Fruit fly (Drosophila melanogaster) whole organism, embryonic: ENCODE results near the gene CG31174.

Experiments used
- B-H1 ChIP-seq: fragments of 200-800 bp; sonication (Bioruptor generic); IDR thresholded peaks from 3 replicates; pipeline ENCODE4 v1.3.6; 2022; ENCODE audit warnings: missing biosample characterization, missing genetic modification characterization
- Blimp-1 ChIP-seq: fragments of 200-800 bp; sonication (Bioruptor generic); optimal IDR thresholded peaks from 3 replicates; lab custom pipeline; 2018; ENCODE audit warnings: missing biosample characterization, missing genetic modification characterization, mild to moderate bottlenecking, moderate library complexity, missing genetic modification reagents
- CG1024 ChIP-seq: fragments of 200-800 bp; sonication (Bioruptor generic); IDR thresholded peaks from 2 replicates; pipeline ENCODE4 v1.3.6; 2022; ENCODE audit warnings: missing biosample characterization, missing genetic modification characterization
- CG11696 ChIP-seq: fragments of 200-800 bp; sonication (Bioruptor generic); IDR thresholded peaks from 2 replicates; pipeline ENCODE4 v1.3.6; 2022; ENCODE audit warnings: missing biosample characterization, missing genetic modification characterization
- CG14710 ChIP-seq: fragments of 200-800 bp; sonication (Bioruptor generic); optimal IDR thresholded peaks from 3 replicates; lab custom pipeline; 2019; ENCODE audit warnings: missing biosample characterization, mild to moderate bottlenecking, missing genetic modification characterization, moderate library complexity
- CG1529 ChIP-seq: fragments of 200-800 bp; sonication (Bioruptor generic); optimal IDR thresholded peaks from 3 replicates; lab custom pipeline; 2018; ENCODE audit warnings: missing biosample characterization, missing genetic modification characterization
- CG15514 ChIP-seq: fragments of 200-800 bp; sonication (Bioruptor generic); optimal IDR thresholded peaks from 3 replicates; lab custom pipeline; 2017; ENCODE audit warnings: missing biosample characterization, missing genetic modification characterization, mild to moderate bottlenecking, moderate library complexity, missing genetic modification reagents
- CG1647 ChIP-seq: fragments of 200-800 bp; sonication (Bioruptor generic); optimal IDR thresholded peaks from 3 replicates; lab custom pipeline; 2016; ENCODE audit warnings: missing biosample characterization, missing genetic modification characterization
- CG18619 ChIP-seq: fragments of 200-800 bp; sonication (Bioruptor generic); optimal IDR thresholded peaks from 3 replicates; lab custom pipeline; 2017; ENCODE audit warnings: missing biosample characterization, mild to moderate bottlenecking, missing genetic modification characterization
- CG2116 ChIP-seq: fragments of 200-800 bp; sonication (Bioruptor generic); optimal IDR thresholded peaks from 3 replicates; lab custom pipeline; 2018; ENCODE audit warnings: missing biosample characterization, mild to moderate bottlenecking, missing genetic modification characterization
- CG2129 ChIP-seq: fragments of 200-800 bp; sonication (Bioruptor generic); IDR thresholded peaks from 2 replicates; pipeline ENCODE4 v1.3.6; 2022; ENCODE audit warnings: missing biosample characterization, missing genetic modification characterization; ENCODE audit not compliant: partially characterized antibody
- CG2678 ChIP-seq: fragments of 200-800 bp; sonication (Bioruptor generic); optimal IDR thresholded peaks from 3 replicates; lab custom pipeline; 2019; ENCODE audit warnings: missing biosample characterization, mild to moderate bottlenecking, missing genetic modification characterization, moderate library complexity
- CG2889 ChIP-seq: fragments of 200-800 bp; sonication (Bioruptor generic); IDR thresholded peaks from 3 replicates; pipeline ENCODE4 v1.3.6; 2022; ENCODE audit warnings: missing biosample characterization, missing genetic modification characterization
- CG3163 ChIP-seq: fragments of 200-800 bp; sonication (Bioruptor generic); optimal IDR thresholded peaks from 3 replicates; lab custom pipeline; 2016; ENCODE audit warnings: missing biosample characterization, missing genetic modification characterization
- CG32767 ChIP-seq: fragments of 200-800 bp; sonication (Bioruptor generic); IDR thresholded peaks from 2 replicates; pipeline ENCODE4 v1.3.6; 2022; ENCODE audit warnings: missing biosample characterization, missing genetic modification characterization
- CG33213 ChIP-seq: fragments of 200-800 bp; sonication (Bioruptor generic); optimal IDR thresholded peaks from 3 replicates; lab custom pipeline; 2016; ENCODE audit warnings: missing biosample characterization, missing genetic modification characterization
- CG3726 ChIP-seq: fragments of 200-800 bp; sonication (Bioruptor generic); IDR thresholded peaks from 3 replicates; pipeline ENCODE4, ENCODE4 v1.3.6; 2022; ENCODE audit warnings: missing biosample characterization, missing genetic modification characterization
- CG3847 ChIP-seq: fragments of 200-800 bp; sonication (Bioruptor generic); IDR thresholded peaks from 2 replicates; pipeline ENCODE4 v1.3.6; 2022; ENCODE audit warnings: missing biosample characterization, missing genetic modification characterization
- CG42726 ChIP-seq: fragments of 200-800 bp; sonication (Bioruptor generic); IDR thresholded peaks from 2 replicates; pipeline ENCODE4 v1.3.6; 2022; ENCODE audit warnings: missing biosample characterization, missing genetic modification characterization; ENCODE audit not compliant: partially characterized antibody
- CG4404 ChIP-seq: fragments of 200-800 bp; sonication (Bioruptor generic); IDR thresholded peaks from 2 replicates; pipeline ENCODE4 v1.3.6; 2022; ENCODE audit warnings: missing biosample characterization, missing genetic modification characterization
- CG7271 ChIP-seq: fragments of 200-800 bp; sonication (Bioruptor generic); optimal IDR thresholded peaks from 2 replicates; lab custom pipeline; 2018; ENCODE audit warnings: missing biosample characterization, mild to moderate bottlenecking, missing genetic modification characterization, moderate library complexity
- CG7357 ChIP-seq: fragments of 200-800 bp; sonication (Bioruptor generic); IDR thresholded peaks from 3 replicates; pipeline ENCODE4 v1.3.6; 2022; ENCODE audit warnings: missing biosample characterization, missing genetic modification characterization
- CG7963 ChIP-seq: fragments of 200-800 bp; sonication (Bioruptor generic); IDR thresholded peaks from 3 replicates; pipeline ENCODE4 v1.3.6; 2022; ENCODE audit warnings: missing biosample characterization, missing genetic modification characterization; ENCODE audit not compliant: partially characterized antibody
- CG8290 ChIP-seq, 3 experiments: fragments of 200-800 bp; sonication (Bioruptor generic); optimal IDR thresholded peaks; 2 replicates each; lab custom pipeline; 2016 to 2019; ENCODE audit warnings: missing biosample characterization in 3 of 3, missing genetic modification characterization in 3 of 3, mild to moderate bottlenecking in 2 of 3, moderate library complexity in 1 of 3
- CG8944 ChIP-seq: fragments of 200-800 bp; sonication (Bioruptor generic); optimal IDR thresholded peaks from 3 replicates; lab custom pipeline; 2016; ENCODE audit warnings: missing biosample characterization, missing genetic modification characterization
- CG9817 ChIP-seq: fragments of 200-800 bp; sonication (Bioruptor generic); optimal IDR thresholded peaks from 2 replicates; lab custom pipeline; 2018; ENCODE audit warnings: missing biosample characterization, mild to moderate bottlenecking, missing genetic modification characterization, moderate library complexity
- CoRest ChIP-seq: fragments of 200-800 bp; sonication (Bioruptor generic); optimal IDR thresholded peaks from 3 replicates; lab custom pipeline; 2018; ENCODE audit warnings: missing biosample characterization, mild to moderate bottlenecking, missing genetic modification characterization, moderate library complexity
- Doc2 ChIP-seq: fragments of 200-800 bp; sonication (Bioruptor generic); IDR thresholded peaks from 2 replicates; pipeline ENCODE4 v1.3.6; 2022; ENCODE audit warnings: missing biosample characterization, missing genetic modification characterization
- Eip74EF ChIP-seq, 2 experiments: fragments of 200-800 bp in 1 of 2; fragments of >200 bp in 1 of 2; sonication (Bioruptor generic) in 1 of 2; optimal IDR thresholded peaks; 2 replicates each; lab custom pipeline; 2017 to 2019; ENCODE audit warnings: missing biosample characterization in 2 of 2, missing genetic modification characterization in 2 of 2, mild to moderate bottlenecking in 1 of 2, moderate library complexity in 1 of 2
- Ets97D ChIP-seq: fragments of 200-800 bp; sonication (Bioruptor generic); optimal IDR thresholded peaks from 3 replicates; lab custom pipeline; 2016; ENCODE audit warnings: missing biosample characterization, missing genetic modification characterization
- Fer3 ChIP-seq: fragments of 200-800 bp; sonication (Bioruptor generic); optimal IDR thresholded peaks from 2 replicates; lab custom pipeline; 2018; ENCODE audit warnings: missing biosample characterization, mild to moderate bottlenecking, missing genetic modification characterization, moderate library complexity
- GATAe ChIP-seq: fragments of 200-800 bp; sonication (Bioruptor generic); conservative IDR thresholded peaks from 2 replicates; pipeline ENCODE4 v1.3.6; 2022; ENCODE audit warnings: missing biosample characterization, missing genetic modification characterization
- H2.0 ChIP-seq: fragments of 200-800 bp; sonication (Bioruptor generic); IDR thresholded peaks from 2 replicates; pipeline ENCODE4 v1.3.6; 2022; ENCODE audit warnings: missing biosample characterization, missing genetic modification characterization
- HmgZ ChIP-seq: fragments of 200-800 bp; sonication (Bioruptor generic); optimal IDR thresholded peaks from 2 replicates; lab custom pipeline; 2018; ENCODE audit warnings: missing biosample characterization, mild to moderate bottlenecking, missing genetic modification characterization
- Lpt ChIP-seq: fragments of >200 bp; optimal IDR thresholded peaks from 2 replicates; lab custom pipeline; 2018; ENCODE audit warnings: missing biosample characterization, missing genetic modification characterization
- MBD-R2 ChIP-seq: fragments of 200-800 bp; sonication (Bioruptor generic); IDR thresholded peaks from 2 replicates; pipeline ENCODE4 v1.3.6; 2022; ENCODE audit warnings: missing biosample characterization, missing genetic modification characterization
- Neu2 ChIP-seq: fragments of 200-800 bp; sonication (Bioruptor generic); optimal IDR thresholded peaks from 3 replicates; lab custom pipeline; 2016; ENCODE audit warnings: missing biosample characterization, missing genetic modification characterization, borderline replicate concordance
- Xrp1 ChIP-seq: fragments of 200-800 bp; sonication (Bioruptor generic); IDR thresholded peaks from 2 replicates; pipeline ENCODE4 v1.3.6; 2022; ENCODE audit warnings: missing biosample characterization, missing genetic modification characterization
- ci ChIP-seq: fragments of 200-800 bp; sonication (Bioruptor generic); IDR thresholded peaks from 3 replicates; pipeline ENCODE4 v1.3.6; 2022; ENCODE audit warnings: missing biosample characterization, missing genetic modification characterization
- croc ChIP-seq: fragments of 200-800 bp; sonication (Bioruptor generic); conservative IDR thresholded peaks from 3 replicates; pipeline ENCODE4 v1.3.6; 2022; ENCODE audit warnings: missing biosample characterization, missing genetic modification characterization
- dimm ChIP-seq: fragments of 200-800 bp; sonication (Bioruptor generic); IDR thresholded peaks from 2 replicates; pipeline ENCODE4 v1.3.6; 2022; ENCODE audit warnings: missing biosample characterization, missing genetic modification characterization
- ems ChIP-seq: fragments of 200-800 bp; sonication (Bioruptor generic); optimal IDR thresholded peaks from 3 replicates; lab custom pipeline; 2016; ENCODE audit warnings: missing biosample characterization, missing genetic modification characterization
- gcm ChIP-seq: fragments of 200-800 bp; sonication (Bioruptor generic); optimal IDR thresholded peaks from 2 replicates; lab custom pipeline; 2019; ENCODE audit warnings: missing biosample characterization, mild to moderate bottlenecking, missing genetic modification characterization, moderate library complexity
- grn ChIP-seq: fragments of 200-800 bp; sonication (Bioruptor generic); optimal IDR thresholded peaks from 3 replicates; lab custom pipeline; 2017; ENCODE audit warnings: missing biosample characterization, missing genetic modification characterization
- lmd ChIP-seq: fragments of 200-800 bp; sonication (Bioruptor generic); IDR thresholded peaks from 2 replicates; pipeline ENCODE4 v1.3.6; 2022; ENCODE audit warnings: missing biosample characterization, missing genetic modification characterization
- nerfin-1 ChIP-seq: fragments of 200-800 bp; sonication (Bioruptor generic); optimal IDR thresholded peaks from 3 replicates; lab custom pipeline; 2019; ENCODE audit warnings: missing biosample characterization, mild to moderate bottlenecking, missing genetic modification characterization, moderate library complexity
- nom ChIP-seq: fragments of 200-800 bp; sonication (Bioruptor generic); optimal IDR thresholded peaks from 2 replicates; lab custom pipeline; 2017; ENCODE audit warnings: missing biosample characterization, missing genetic modification characterization, mild to moderate bottlenecking, moderate library complexity, missing genetic modification reagents
- ro ChIP-seq: fragments of 200-800 bp; sonication (Bioruptor generic); IDR thresholded peaks from 2 replicates; pipeline ENCODE4 v1.3.6; 2022; ENCODE audit warnings: missing biosample characterization, missing genetic modification characterization
- tna ChIP-seq: fragments of 200-800 bp; sonication (Bioruptor generic); IDR thresholded peaks from 2 replicates; pipeline ENCODE4 v1.3.6; 2022; ENCODE audit warnings: missing biosample characterization, missing genetic modification characterization; ENCODE audit not compliant: partially characterized antibody

CG31174 gene

dm6 chr3R:21828040-21828526 lies 41.2 kb downstream of the CG31174 start (continued):
- TF ChIP-seq CG3847 (GFP tag; lab: Robert Waterston, UW), result peak; percentile 63
- TF ChIP-seq CG11696 (GFP tag; lab: Robert Waterston, UW), result peak; percentile 37; the same call in 1 of the 2 replicates
- TF ChIP-seq grn, result peak; percentile 41
- TF ChIP-seq dimm (GFP tag; lab: Robert Waterston, UW), result peak; percentile 53
- peak; percentile 65; the same call in 2 of the 3 replicates for TF ChIP-seq CG3726 (GFP tag; lab: Robert Waterston, UW)
- TF ChIP-seq CG4404 (GFP tag; lab: Robert Waterston, UW), result peak; percentile 59; the same call in 1 of the 2 replicates
- no peak for TF ChIP-seq GATAe
- TF ChIP-seq Ets97D (GFP tag; lab: Kevin White, UChicago), result no peak
- no peak for TF ChIP-seq CG2129 (GFP tag; lab: Robert Waterston, UW)
- no peak for TF ChIP-seq nom (GFP tag; lab: Kevin White, UChicago)
- TF ChIP-seq CG9817 (tag; lab: Kevin White, UChicago), result no peak
- no peak for TF ChIP-seq B-H1 (GFP tag; lab: Robert Waterston, UW)
- TF ChIP-seq croc (GFP tag; lab: Robert Waterston, UW), result peak; percentile 92
- TF ChIP-seq Doc2 (GFP tag; lab: Robert Waterston, UW), result no peak
- TF ChIP-seq CG8290 (GFP tag; optimal IDR thresholded peaks at IDR 0.05; lab: Kevin White, UChicago), result peak; percentile 8
- TF ChIP-seq CG8290 (tag; optimal IDR thresholded peaks at IDR 0.05; lab: Kevin White, UChicago), result peak in 1 of 2 experiments; percentile 54
- TF ChIP-seq nerfin-1 (tag; lab: Kevin White, UChicago), result peak; percentile 76
- TF ChIP-seq CG32767, result peak; percentile 61
- peak; percentile 81 for TF ChIP-seq CG8944 (GFP tag; lab: Kevin White, UChicago)
- peak; percentile 76 for TF ChIP-seq CG1529 (GFP tag; lab: Kevin White, UChicago)
- TF ChIP-seq tna, result no peak
- peak; percentile 55 for TF ChIP-seq CG18619
- peak; percentile 48; the same call in 1 of the 3 replicates for TF ChIP-seq CG7357 (GFP tag; lab: Robert Waterston, UW)
- TF ChIP-seq CG33213, result peak; percentile 55
- peak; percentile 91 for TF ChIP-seq Xrp1 (GFP tag; lab: Robert Waterston, UW)
- peak; percentile 58 for TF ChIP-seq CG1647
- TF ChIP-seq CG1024, result no peak
- peak; percentile 81 for TF ChIP-seq CoRest
- TF ChIP-seq CG15514 (GFP tag; lab: Kevin White, UChicago), result no peak
- TF ChIP-seq CG2889 (GFP tag; lab: Robert Waterston, UW), result peak; percentile 34; the same call in 1 of the 3 replicates
- TF ChIP-seq CG7963 (GFP tag; lab: Robert Waterston, UW), result peak; percentile 47; the same call in 1 of the 3 replicates
- TF ChIP-seq CG2678 (tag; lab: Kevin White, UChicago), result peak; percentile 67
- no peak for TF ChIP-seq Lpt (GFP tag; lab: Kevin White, UChicago)
- peak in 1 of 2 experiments; percentile 69 for TF ChIP-seq Eip74EF (GFP tag; optimal IDR thresholded peaks at IDR 0.05; lab: Kevin White, UChicago)
- TF ChIP-seq Blimp-1, result peak; percentile 79
- no peak for TF ChIP-seq CG7271 (tag; lab: Kevin White, UChicago)
- TF ChIP-seq ems (GFP tag; lab: Kevin White, UChicago), result peak; percentile 43
- peak; percentile 78 for TF ChIP-seq H2.0 (GFP tag; lab: Robert Waterston, UW)
- TF ChIP-seq CG14710 (tag; lab: Kevin White, UChicago), result peak; percentile 77
- no peak for TF ChIP-seq Neu2 (GFP tag; lab: Kevin White, UChicago)
- no peak for TF ChIP-seq CG42726
- TF ChIP-seq Fer3 (tag; lab: Kevin White, UChicago), result peak; percentile 6
- TF ChIP-seq gcm (GFP tag; lab: Kevin White, UChicago), result peak; percentile 65
- no peak for TF ChIP-seq MBD-R2 (GFP tag; lab: Robert Waterston, UW)
- peak; percentile 53 for TF ChIP-seq CG3163 (GFP tag; lab: Kevin White, UChicago)
- TF ChIP-seq ci (GFP tag; lab: Robert Waterston, UW), result peak; percentile 95
- peak; percentile 77 for TF ChIP-seq lmd
- TF ChIP-seq HmgZ (tag; lab: Kevin White, UChicago), result peak; percentile 20
- peak; percentile 52; the same call in 1 of the 2 replicates for TF ChIP-seq ro (GFP tag; lab: Robert Waterston, UW)
- no peak for TF ChIP-seq CG2116 (GFP tag; lab: Kevin White, UChicago)
